Worm (Caenorhabditis elegans) whole organism, midembryonic: ENCODE results near the gene T26C12.3.

Experiments used
- T22C8.4 ChIP-seq: fragments of 200-800 bp; sonication (Bioruptor generic); IDR thresholded peaks from 2 replicates; pipeline ENCODE4 v1.3.6; 2022; ENCODE audit warnings: missing genetic modification characterization, missing compliant biosample characterization
- cog-1 ChIP-seq: sonication (generic microtip); optimal IDR thresholded peaks from 2 replicates; lab custom pipeline; 2016; ENCODE audit warnings: missing genetic modification characterization, missing compliant biosample characterization
- flt-1 ChIP-seq: fragments of 200-800 bp; sonication (Bioruptor generic); IDR thresholded peaks from 2 replicates; pipeline ENCODE4 v1.3.6; 2022; ENCODE audit warnings: missing genetic modification characterization, missing compliant biosample characterization
- med-1 ChIP-seq: sonication (generic microtip); optimal IDR thresholded peaks from 2 replicates; lab custom pipeline; 2017; ENCODE audit warnings: missing genetic modification characterization, mild to moderate bottlenecking, missing compliant biosample characterization, antibody characterized with exemption, missing genetic modification reagents; ENCODE audit not compliant: insufficient read depth
- tab-1 ChIP-seq: fragments of 200-800 bp; sonication (Bioruptor generic); IDR thresholded peaks from 2 replicates; pipeline ENCODE4 v1.3.6; 2022; ENCODE audit warnings: missing genetic modification characterization, missing compliant biosample characterization
- ztf-23 ChIP-seq: fragments of 200-800 bp; sonication (Bioruptor generic); IDR thresholded peaks from 2 replicates; pipeline ENCODE4 v1.3.6; 2022; ENCODE audit warnings: missing genetic modification reagents, missing genetic modification characterization, missing compliant biosample characterization
- ztf-29 ChIP-seq: fragments of 200-800 bp; sonication (Bioruptor generic); IDR thresholded peaks from 2 replicates; pipeline ENCODE4 v1.3.6; 2022; ENCODE audit warnings: missing genetic modification reagents, missing genetic modification characterization, missing compliant biosample characterization

DNA sequence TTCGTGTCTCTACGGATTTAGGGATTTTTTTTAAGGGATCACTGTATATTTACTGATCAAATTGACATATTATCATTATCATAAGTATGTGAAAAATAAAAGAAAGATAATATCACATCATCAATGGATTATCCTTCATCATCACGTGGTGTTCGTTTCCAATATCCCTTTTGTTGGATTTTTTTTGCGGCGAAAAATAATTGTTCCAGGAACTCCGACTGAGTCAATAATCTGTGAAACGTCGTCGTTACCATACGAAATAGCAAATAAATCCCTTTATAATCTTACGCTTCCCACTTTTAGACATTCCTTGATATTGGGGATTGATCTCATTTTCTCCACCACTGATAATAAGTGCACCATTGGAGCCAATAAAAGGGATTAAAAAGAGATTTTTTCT lies 23.2 kb downstream of the T26C12.3 start:
- TF ChIP-seq cog-1 (tag; lab: Kevin White, UChicago): no peak
- TF ChIP-seq flt-1: no peak
- TF ChIP-seq T22C8.4: no peak
- TF ChIP-seq ztf-23 (GFP tag; lab: Robert Waterston, UW): no peak
- TF ChIP-seq med-1: no peak
- no peak for TF ChIP-seq tab-1 (GFP tag; lab: Robert Waterston, UW)
- TF ChIP-seq ztf-29: no peak
